Fruit fly (Drosophila melanogaster) whole organism, embryonic: ENCODE data around the gene CG43147.

Source experiments
- Asciz ChIP-seq: fragments of 200-800 bp; sonication (Bioruptor generic); optimal IDR thresholded peaks from 2 replicates; lab custom pipeline; 2017; ENCODE audit warnings: missing biosample characterization, mild to moderate bottlenecking, missing genetic modification characterization, missing genetic modification reagents
- Bgb ChIP-seq: fragments of 200-800 bp; sonication (Bioruptor generic); IDR thresholded peaks from 2 replicates; pipeline ENCODE4 v1.3.6; 2022; ENCODE audit warnings: missing biosample characterization, missing genetic modification characterization; ENCODE audit not compliant: partially characterized antibody
- CG10366 ChIP-seq: fragments of 200-800 bp; sonication (Bioruptor generic); IDR thresholded peaks from 2 replicates; pipeline ENCODE4 v1.3.6; 2022; ENCODE audit warnings: missing biosample characterization, missing genetic modification characterization
- CG10654 ChIP-seq: fragments of 200-800 bp; sonication (Bioruptor generic); optimal IDR thresholded peaks from 2 replicates; lab custom pipeline; 2016; ENCODE audit warnings: missing biosample characterization, missing genetic modification characterization
- CG13894 ChIP-seq: fragments of 200-800 bp; sonication (Bioruptor generic); optimal IDR thresholded peaks from 3 replicates; lab custom pipeline; 2018; ENCODE audit warnings: missing biosample characterization, mild to moderate bottlenecking, missing genetic modification characterization, moderate library complexity
- CG15601 ChIP-seq: fragments of 200-800 bp; sonication (Bioruptor generic); optimal IDR thresholded peaks from 3 replicates; lab custom pipeline; 2019; ENCODE audit warnings: missing biosample characterization, mild to moderate bottlenecking, missing genetic modification characterization, moderate library complexity
- CG1603 ChIP-seq: fragments of 200-800 bp; sonication (Bioruptor generic); optimal IDR thresholded peaks from 2 replicates; lab custom pipeline; 2019; ENCODE audit warnings: missing biosample characterization, mild to moderate bottlenecking, missing genetic modification characterization, moderate library complexity
- CG18262 ChIP-seq: fragments of 200-800 bp; optimal IDR thresholded peaks from 3 replicates; lab custom pipeline; 2019; ENCODE audit warnings: missing biosample characterization, mild to moderate bottlenecking, missing genetic modification characterization, moderate library complexity
- CG18599 ChIP-seq: fragments of 200-800 bp; sonication (Bioruptor generic); optimal IDR thresholded peaks from 3 replicates; lab custom pipeline; 2017; ENCODE audit warnings: missing biosample characterization, missing genetic modification characterization, mild to moderate bottlenecking, moderate library complexity, missing genetic modification reagents
- CG31388 ChIP-seq: fragments of 200-800 bp; sonication (Bioruptor generic); optimal IDR thresholded peaks from 2 replicates; lab custom pipeline; 2016; ENCODE audit warnings: missing biosample characterization, missing genetic modification characterization
- CG3838 ChIP-seq: fragments of 200-800 bp; sonication (Bioruptor generic); optimal IDR thresholded peaks from 3 replicates; lab custom pipeline; 2016; ENCODE audit warnings: missing biosample characterization, missing genetic modification characterization
- CG3995 ChIP-seq: fragments of 200-800 bp; sonication (Bioruptor generic); optimal IDR thresholded peaks from 3 replicates; lab custom pipeline; 2016; ENCODE audit warnings: missing biosample characterization, missing genetic modification characterization
- CG6765 ChIP-seq: fragments of 200-800 bp; sonication (Bioruptor generic); optimal IDR thresholded peaks from 3 replicates; lab custom pipeline; 2017; ENCODE audit warnings: missing biosample characterization, mild to moderate bottlenecking, missing genetic modification characterization
- CG7745 ChIP-seq: fragments of 200-800 bp; sonication (Bioruptor generic); optimal IDR thresholded peaks from 2 replicates; lab custom pipeline; 2018; ENCODE audit warnings: missing biosample characterization, mild to moderate bottlenecking, missing genetic modification characterization, moderate library complexity
- CG7963 ChIP-seq: fragments of 200-800 bp; sonication (Bioruptor generic); IDR thresholded peaks from 3 replicates; pipeline ENCODE4 v1.3.6; 2022; ENCODE audit warnings: missing biosample characterization, missing genetic modification characterization; ENCODE audit not compliant: partially characterized antibody
- CG8924 ChIP-seq: fragments of 200-800 bp; optimal IDR thresholded peaks from 3 replicates; lab custom pipeline; 2019; ENCODE audit warnings: missing biosample characterization, mild to moderate bottlenecking, missing genetic modification characterization, moderate library complexity
- CoRest ChIP-seq: fragments of 200-800 bp; sonication (Bioruptor generic); optimal IDR thresholded peaks from 3 replicates; lab custom pipeline; 2018; ENCODE audit warnings: missing biosample characterization, mild to moderate bottlenecking, missing genetic modification characterization, moderate library complexity
- D ChIP-seq, 2 experiments: fragments of 200-800 bp in 1 of 2; fragments of >200 bp in 1 of 2; sonication (Bioruptor generic) in 1 of 2; optimal IDR thresholded peaks; 2 replicates in 1 of 2; 3 replicates in 1 of 2; lab custom pipeline; 2017; ENCODE audit warnings: mild to moderate bottlenecking in 1 of 2, missing biosample characterization in 1 of 2, missing genetic modification characterization in 1 of 2, missing genetic modification reagents in 1 of 2
- HLH3B ChIP-seq: fragments of 200-800 bp; sonication (Bioruptor generic); IDR thresholded peaks from 2 replicates; pipeline ENCODE4 v1.3.6; 2022; ENCODE audit warnings: missing biosample characterization, missing genetic modification characterization
- Mad ChIP-seq: fragments of 200-800 bp; sonication (Bioruptor generic); optimal IDR thresholded peaks from 2 replicates; lab custom pipeline; 2016; ENCODE audit warnings: missing biosample characterization, missing genetic modification characterization
- Opbp ChIP-seq: fragments of 200-800 bp; sonication (Bioruptor generic); IDR thresholded peaks from 3 replicates; pipeline ENCODE4 v1.3.6; 2022; ENCODE audit warnings: missing biosample characterization, missing genetic modification characterization; ENCODE audit not compliant: partially characterized antibody
- Optix ChIP-seq: fragments of 200-800 bp; sonication (Bioruptor generic); IDR thresholded peaks from 3 replicates; pipeline ENCODE4 v1.3.6; 2022; ENCODE audit warnings: missing biosample characterization, missing genetic modification characterization
- Pdp1 ChIP-seq, 2 experiments: fragments of 200-800 bp; sonication (Bioruptor generic); optimal IDR thresholded peaks; 3 replicates each; lab custom pipeline; 2016; ENCODE audit warnings: missing biosample characterization in 2 of 2, missing genetic modification characterization in 2 of 2, mild to moderate bottlenecking in 1 of 2, moderate library complexity in 1 of 2
- Sox102F ChIP-seq: fragments of 200-800 bp; sonication (Bioruptor generic); optimal IDR thresholded peaks from 2 replicates; lab custom pipeline; 2018; ENCODE audit warnings: missing biosample characterization, mild to moderate bottlenecking, missing genetic modification characterization, moderate library complexity
- Sry-δ ChIP-seq: fragments of 200-800 bp; sonication (Bioruptor generic); optimal IDR thresholded peaks from 2 replicates; lab custom pipeline; 2016; ENCODE audit warnings: missing biosample characterization, missing genetic modification characterization
- amos ChIP-seq: fragments of 200-800 bp; sonication (Bioruptor generic); IDR thresholded peaks from 2 replicates; pipeline ENCODE4 v1.3.6; 2022; ENCODE audit warnings: missing biosample characterization, missing genetic modification characterization; ENCODE audit not compliant: partially characterized antibody
- ara ChIP-seq: fragments of 200-800 bp; sonication (Bioruptor generic); IDR thresholded peaks from 2 replicates; pipeline ENCODE4 v1.3.6; 2022; ENCODE audit warnings: missing biosample characterization, missing genetic modification characterization
- bsh ChIP-seq, 2 experiments: fragments of 200-800 bp; sonication (Bioruptor generic); optimal IDR thresholded peaks; 2 replicates each; lab custom pipeline; 2017 to 2018; ENCODE audit warnings: mild to moderate bottlenecking in 2 of 2, missing biosample characterization in 2 of 2, missing genetic modification characterization in 2 of 2, moderate library complexity in 1 of 2
- crol ChIP-seq: fragments of 200-800 bp; sonication (Bioruptor generic); IDR thresholded peaks from 2 replicates; pipeline ENCODE4 v1.3.6; 2022; ENCODE audit warnings: missing biosample characterization, missing genetic modification characterization
- eve ChIP-seq, 2 experiments: fragments of >200 bp; optimal IDR thresholded peaks; 2 replicates each; lab custom pipeline; 2017; ENCODE audit warnings: missing biosample characterization in 2 of 2, missing genetic modification characterization in 2 of 2
- gro ChIP-seq: fragments of 200-800 bp; sonication (Bioruptor generic); optimal IDR thresholded peaks from 2 replicates; lab custom pipeline; 2016; ENCODE audit warnings: missing biosample characterization, missing genetic modification characterization
- gsb-n ChIP-seq: fragments of 200-800 bp; sonication (Bioruptor generic); optimal IDR thresholded peaks from 3 replicates; lab custom pipeline; 2018; ENCODE audit warnings: missing biosample characterization, mild to moderate bottlenecking, missing genetic modification characterization
- odd ChIP-seq: fragments of 200-800 bp; sonication (Bioruptor generic); optimal IDR thresholded peaks from 2 replicates; lab custom pipeline; 2017; ENCODE audit warnings: missing biosample characterization, mild to moderate bottlenecking, missing genetic modification characterization
- pan ChIP-seq, 4 experiments: fragments of >200 bp in 3 of 4; fragments of 200-800 bp in 1 of 4; sonication (Bioruptor generic) in 1 of 4; optimal IDR thresholded peaks in 3 of 4; IDR thresholded peaks in 1 of 4; 2 replicates each; pipeline versions ENCODE4 v1.3.6 to Lab custom; 2017 to 2022; ENCODE audit warnings: missing biosample characterization in 2 of 4, missing genetic modification characterization in 2 of 4, mixed read lengths in 1 of 4
- row ChIP-seq: fragments of 200-800 bp; sonication (Bioruptor generic); IDR thresholded peaks from 3 replicates; pipeline ENCODE4 v1.3.6; 2022; ENCODE audit warnings: missing biosample characterization, missing genetic modification characterization
- slbo ChIP-seq: fragments of 200-800 bp; sonication (Bioruptor generic); IDR thresholded peaks from 2 replicates; pipeline ENCODE4 v1.3.6; 2022; ENCODE audit warnings: missing biosample characterization, missing genetic modification characterization
- slp2 ChIP-seq: fragments of 200-800 bp; sonication (Bioruptor generic); optimal IDR thresholded peaks from 2 replicates; lab custom pipeline; 2016; ENCODE audit warnings: missing biosample characterization, missing genetic modification characterization
- sqz ChIP-seq: fragments of 200-800 bp; sonication (Bioruptor generic); optimal IDR thresholded peaks from 3 replicates; lab custom pipeline; 2018; ENCODE audit warnings: missing biosample characterization, mild to moderate bottlenecking, missing genetic modification characterization
- tio ChIP-seq: fragments of 200-800 bp; sonication (Bioruptor generic); optimal IDR thresholded peaks from 2 replicates; lab custom pipeline; 2017; ENCODE audit warnings: missing biosample characterization, missing genetic modification characterization, inconsistent platforms
- zfh2 ChIP-seq: fragments of 200-800 bp; sonication (Bioruptor generic); optimal IDR thresholded peaks from 2 replicates; lab custom pipeline; 2016; ENCODE audit warnings: missing biosample characterization, missing genetic modification characterization

The CG43147 gene

DNA sequence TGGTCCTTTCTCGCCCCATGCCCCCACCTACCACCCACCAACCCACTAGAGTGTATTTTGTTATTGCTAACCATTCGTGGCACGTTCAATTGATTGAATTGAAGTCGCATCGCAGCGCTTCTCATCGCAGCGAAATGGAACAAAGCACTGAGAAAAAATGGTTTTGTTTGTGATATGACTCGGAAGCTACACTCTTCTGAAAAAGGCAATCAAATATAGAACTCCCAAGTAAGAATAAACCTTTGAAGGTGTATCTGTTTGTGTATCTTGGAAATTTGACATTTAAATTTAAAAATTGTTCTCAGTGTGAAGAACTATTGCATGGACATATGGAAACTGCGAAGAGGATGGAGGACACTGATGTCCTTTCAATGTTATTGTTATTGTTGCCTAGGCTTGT, 4.3 kb downstream of the CG43147 start (continued):
- no peak for TF ChIP-seq row (GFP tag; lab: Robert Waterston, UW)
- TF ChIP-seq CG3995, result no peak
- peak; percentile 9 for TF ChIP-seq tio
- no peak for TF ChIP-seq pan (optimal IDR thresholded peaks at IDR 0.05; lab: Kevin White, UChicago)
- TF ChIP-seq pan (GFP tag; optimal IDR thresholded peaks at IDR 0.05 in 1 of 2, IDR thresholded peaks at IDR 0.05 in 1 of 2), result peak in 1 of 2 experiments; percentile 31
- TF ChIP-seq CG15601 (tag; lab: Kevin White, UChicago), result peak; percentile 1
- peak; percentile 8 for TF ChIP-seq CG18262 (tag; lab: Kevin White, UChicago)
- TF ChIP-seq CG18599 (GFP tag; lab: Kevin White, UChicago), result no peak
- peak; percentile 14; the same call in 1 of the 2 replicates for TF ChIP-seq ara (GFP tag; lab: Robert Waterston, UW)
- TF ChIP-seq Optix (GFP tag; lab: Robert Waterston, UW), result no peak
- peak; percentile 6 for TF ChIP-seq Sox102F (GFP tag; lab: Kevin White, UChicago)
- TF ChIP-seq HLH3B (GFP tag; lab: Robert Waterston, UW), result no peak
- TF ChIP-seq CG8924, result peak; percentile 13
- no peak for TF ChIP-seq Opbp (GFP tag; lab: Robert Waterston, UW)
- peak; percentile 10 for TF ChIP-seq CG1603 (tag; lab: Kevin White, UChicago)
- TF ChIP-seq Mad (GFP tag; lab: Kevin White, UChicago), result no peak
- TF ChIP-seq eve (GFP tag; optimal IDR thresholded peaks at IDR 0.05; lab: Kevin White, UChicago), result no peak
- no peak for TF ChIP-seq amos (GFP tag; lab: Robert Waterston, UW)

DNA sequence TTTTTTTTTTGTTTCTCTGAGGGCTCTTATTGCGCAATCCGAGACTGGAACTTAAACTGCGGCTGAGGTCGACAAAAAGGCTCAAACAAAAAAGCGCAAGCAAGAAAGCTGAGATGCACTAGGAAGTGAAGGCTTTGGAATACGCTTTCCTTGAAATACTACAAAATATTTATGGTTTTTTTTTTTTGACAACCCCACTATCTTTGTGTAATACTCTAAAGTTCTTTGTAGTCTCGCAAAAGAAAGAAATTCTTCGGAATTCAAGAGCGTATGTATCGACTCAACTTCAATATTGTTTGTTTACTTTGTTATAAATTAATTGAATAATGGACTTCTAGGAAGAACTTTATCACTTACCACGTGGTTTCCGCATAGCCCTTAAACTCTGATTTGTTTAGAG, 11.8 kb downstream of the CG43147 start:
- no peak for TF ChIP-seq slp2 (GFP tag; lab: Kevin White, UChicago)
- no peak for TF ChIP-seq CG6765
- TF ChIP-seq bsh (GFP tag; optimal IDR thresholded peaks at IDR 0.05; lab: Kevin White, UChicago), result peak in 1 of 2 experiments; percentile 41
- TF ChIP-seq, all 482 proteins: peak for 1

DNA sequence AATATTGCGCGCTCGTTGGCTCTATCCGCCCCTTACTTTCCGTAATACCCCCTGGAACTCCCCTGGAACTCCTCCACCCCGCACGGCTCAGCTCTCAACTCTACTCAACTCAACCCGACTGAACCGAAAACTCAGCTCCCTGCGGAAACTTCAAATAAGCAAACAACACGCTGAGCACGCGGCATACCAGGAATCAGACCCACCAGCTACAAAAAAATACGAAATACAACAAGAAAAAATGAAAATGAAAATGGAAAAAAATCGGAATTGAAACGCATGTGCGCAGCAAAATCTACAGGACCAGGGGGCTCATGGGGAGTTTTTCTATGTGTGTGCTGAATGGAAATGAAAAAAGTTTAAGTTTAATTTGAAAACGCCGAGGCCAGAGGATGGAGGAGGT, 13.3 kb downstream of the CG43147 start:
- peak; percentile 51 for TF ChIP-seq sqz
- TF ChIP-seq CG13894 (tag; lab: Kevin White, UChicago), result peak; percentile 57
- TF ChIP-seq crol, result 0 out of 2 replicates have a peak, but pooled peaks have one; percentile 17
- no peak for TF ChIP-seq odd (GFP tag; lab: Kevin White, UChicago)

DNA sequence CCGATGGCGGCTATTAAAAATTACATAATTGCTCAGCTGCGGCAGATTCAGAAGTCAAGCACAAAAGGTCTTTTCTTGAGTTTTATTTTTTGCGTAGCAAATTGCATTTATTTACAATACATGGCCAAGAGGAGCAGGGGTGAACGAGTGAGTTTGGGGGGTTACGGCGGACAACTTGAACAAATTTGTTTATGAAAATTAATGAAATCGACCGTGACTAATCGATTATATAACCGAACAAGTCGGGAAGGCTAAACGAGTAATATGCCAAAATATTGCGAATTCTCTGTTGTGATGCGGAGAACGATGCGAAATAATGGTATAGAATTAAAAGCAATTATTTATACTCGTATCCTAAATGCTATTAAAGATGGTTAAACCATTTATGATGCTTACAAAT, 15.6 kb downstream of the CG43147 start:
- TF ChIP-seq CG3838 (no peak), Sry-δ (GFP tag; lab: Kevin White, UChicago) (no peak), Pdp1 (GFP tag; optimal IDR thresholded peaks at IDR 0.05; lab: Kevin White, UChicago) (peak in 1 of 2 experiments; percentile 88), CG10366 (GFP tag; lab: Robert Waterston, UW) (no peak), gsb-n (tag; lab: Kevin White, UChicago) (peak; percentile 75), zfh2 (GFP tag; lab: Kevin White, UChicago) (no peak), Asciz (GFP tag; lab: Kevin White, UChicago) (no peak), D (optimal IDR thresholded peaks at IDR 0.05; lab: Kevin White, UChicago) (no peak), D (GFP tag; optimal IDR thresholded peaks at IDR 0.05; lab: Kevin White, UChicago) (no peak), Bgb (no peak), CG31388 (GFP tag; lab: Kevin White, UChicago) (no peak), CG10654 (no peak), slbo (GFP tag; lab: Robert Waterston, UW) (no peak), CG7745 (tag; lab: Kevin White, UChicago) (no peak), CG7963 (no peak), gro (no peak), CoRest (no peak)
